Worm (Caenorhabditis elegans): ENCODE results near the gene T05H10.1.

Gene T05H10.1

ce11 chrII:8062334-8062791 is 20.0 kb downstream of the T05H10.1 start, which contains the start of gene ufd-2 (continued):
- TF ChIP-seq lsy-2 (tag; optimal IDR thresholded peaks at IDR 0.05) (peak; percentile 10 to 76), R02D3.7 (tag; optimal IDR thresholded peaks at IDR 0.05) (no peak), nhr-10 (tag; optimal IDR thresholded peaks at IDR 0.05) (no peak), dve-1 (tag; optimal IDR thresholded peaks at IDR 0.05; ENCODE audit: insufficient read depth) (peak; percentile 45), ceh-28 (tag; optimal IDR thresholded peaks at IDR 0.05) (no peak), lir-3 (tag; optimal IDR thresholded peaks at IDR 0.05) (no peak), dmd-8 (GFP tag; IDR thresholded peaks at IDR 0.05) (no peak), nhr-102 (tag; optimal IDR thresholded peaks at IDR 0.05) (no peak), jun-1 (tag; optimal IDR thresholded peaks at IDR 0.05) (no peak), zfp-2 (tag; optimal IDR thresholded peaks at IDR 0.05) (no peak), F26F4.8 (GFP tag; conservative IDR thresholded peaks at IDR 0.05) (no peak), Y5F2A.4 (GFP tag; optimal IDR thresholded peaks at IDR 0.05) (no peak), T26A8.4 (GFP tag; IDR thresholded peaks at IDR 0.05) (no peak), lim-7 (GFP tag; IDR thresholded peaks at IDR 0.05) (no peak), Y75B8A.6 (GFP tag; IDR thresholded peaks at IDR 0.05) (no peak), hlh-30 (tag; optimal IDR thresholded peaks at IDR 0.05; ENCODE audit: insufficient read depth) (peak; percentile 24), ceh-44 (GFP tag; IDR thresholded peaks at IDR 0.05) (0 out of 2 replicates have a peak, but pooled peaks have one; percentile 17), Y48G9A.11 (GFP tag; IDR thresholded peaks at IDR 0.05) (no peak), set-16 (GFP tag; IDR thresholded peaks at IDR 0.05) (no peak), nhr-237 (tag; optimal IDR thresholded peaks at IDR 0.05) (no peak), F44E2.7 (GFP tag; IDR thresholded peaks at IDR 0.05) (no peak), snpc-4 (tag; optimal IDR thresholded peaks at IDR 0.05) (no peak), mxl-2 (GFP tag; conservative IDR thresholded peaks at IDR 0.05) (no peak), mxl-3 (GFP tag; optimal IDR thresholded peaks at IDR 0.05) (peak; percentile 69), ama-1 (optimal IDR thresholded peaks at IDR 0.05) (no peak), ZK337.2 (GFP tag; IDR thresholded peaks at IDR 0.05) (no peak), tag-97 (GFP tag; IDR thresholded peaks at IDR 0.05) (no peak), nhr-111 (GFP tag; optimal IDR thresholded peaks at IDR 0.05) (no peak), dmd-6 (GFP tag; IDR thresholded peaks at IDR 0.05) (no peak; the same call in 1 of the 2 replicates), nhr-77 (tag; optimal IDR thresholded peaks at IDR 0.05) (peak; percentile 80), unc-130 (GFP tag; optimal IDR thresholded peaks at IDR 0.05) (peak; percentile 77), sdz-12 (GFP tag; optimal IDR thresholded peaks at IDR 0.05) (no peak), fos-1 (tag; optimal IDR thresholded peaks at IDR 0.05) (no peak), nhr-48 (tag; optimal IDR thresholded peaks at IDR 0.05) (no peak), lin-39 (tag; optimal IDR thresholded peaks at IDR 0.05) (no peak), lin-29 (GFP tag; IDR thresholded peaks at IDR 0.05) (no peak), vab-7 (GFP tag; IDR thresholded peaks at IDR 0.05) (peak; percentile 50; the same call in 1 of the 2 replicates), zip-2 (tag; optimal IDR thresholded peaks at IDR 0.05) (no peak), php-3 (GFP tag; IDR thresholded peaks at IDR 0.05) (no peak), duxl-1 (tag; optimal IDR thresholded peaks at IDR 0.05; ENCODE audit: poor library complexity) (no peak), nhr-42 (GFP tag; IDR thresholded peaks at IDR 0.05) (no peak), cey-2 (tag; optimal IDR thresholded peaks at IDR 0.05; ENCODE audit: borderline replicate concordance, insufficient read depth) (no peak), ceh-20 (GFP tag; IDR thresholded peaks at IDR 0.05) (no peak), F49E8.2 (tag; optimal IDR thresholded peaks at IDR 0.05; ENCODE audit: borderline replicate concordance) (no peak), nhr-25 (tag; optimal IDR thresholded peaks at IDR 0.05; ENCODE audit: borderline replicate concordance, insufficient read depth) (peak; percentile 31), F10B5.3 (tag; optimal IDR thresholded peaks at IDR 0.05) (no peak), spr-1 (tag; optimal IDR thresholded peaks at IDR 0.05) (no peak), ctbp-1 (GFP tag; IDR thresholded peaks at IDR 0.05) (no peak), aha-1 (tag) (peak; percentile 2), hlh-11 (tag; optimal IDR thresholded peaks at IDR 0.05) (peak; percentile 47), aly-2 (tag; optimal IDR thresholded peaks at IDR 0.05) (no peak)
